Fruit fly (Drosophila melanogaster) Kc167 (cell line): ENCODE results near the gene CG13002.

Experiments used
- Myc ChIP-seq: fragments of >200 bp; optimal IDR thresholded peaks from 2 replicates; lab custom pipeline; 2017; ENCODE audit warnings: missing external identifiers
- Sin3A ChIP-seq: fragments of >200 bp; optimal IDR thresholded peaks from 2 replicates; lab custom pipeline; 2018; ENCODE audit warnings: missing external identifiers
- h ChIP-seq: fragments of >200 bp; optimal IDR thresholded peaks from 3 replicates; lab custom pipeline; 2018; ENCODE audit warnings: missing external identifiers
- insv ChIP-seq: fragments of >200 bp; optimal IDR thresholded peaks from 3 replicates; lab custom pipeline; 2018; ENCODE audit warnings: missing external identifiers
- psq ChIP-seq: fragments of >200 bp; optimal IDR thresholded peaks from 2 replicates; lab custom pipeline; 2017; ENCODE audit warnings: missing external identifiers
- ttk ChIP-seq: sonication (Bioruptor generic); optimal IDR thresholded peaks from 2 replicates; lab custom pipeline; 2017; ENCODE audit warnings: missing external identifiers

dm6 chrX:16844295-16844694 is 45.3 kb upstream of the CG13002 start, which contains the start of gene RSG7:
- TF ChIP-seq ttk: no peak
- TF ChIP-seq Myc (lab: Kevin White, UChicago): no peak
- no peak for TF ChIP-seq psq (lab: Kevin White, UChicago)
- no peak for TF ChIP-seq insv (lab: Kevin White, UChicago)
- no peak for TF ChIP-seq h (lab: Kevin White, UChicago)
- TF ChIP-seq Sin3A (lab: Kevin White, UChicago): no peak
